Worm (Caenorhabditis elegans) whole organism, young adult: ENCODE data around the gene lipl-6.

ENCODE experiments used
- F39B2.1 ChIP-seq: fragments of 200-800 bp; sonication (Bioruptor generic); IDR thresholded peaks from 2 replicates; pipeline ENCODE4 v1.3.6; 2022; ENCODE audit warnings: missing genetic modification reagents, missing genetic modification characterization, missing compliant biosample characterization
- Y53G8AR.9 ChIP-seq: fragments of 200-800 bp; sonication (Bioruptor generic); conservative IDR thresholded peaks from 2 replicates; pipeline ENCODE4 v1.3.6; 2022; ENCODE audit warnings: missing genetic modification reagents, missing genetic modification characterization, missing compliant biosample characterization
- Y56A3A.18 ChIP-seq: fragments of 200-800 bp; sonication (Bioruptor generic); IDR thresholded peaks from 2 replicates; pipeline ENCODE4 v1.3.6; 2022; ENCODE audit warnings: missing genetic modification reagents, missing genetic modification characterization, missing compliant biosample characterization
- dpl-1 ChIP-seq: fragments of 150-350 bp; optimal IDR thresholded peaks from 2 replicates; lab custom pipeline; 2014; ENCODE audit warnings: missing biosample characterization, missing genetic modification reagents, missing genetic modification characterization
- hmg-1.2 ChIP-seq: fragments of 200-800 bp; sonication (Bioruptor generic); IDR thresholded peaks from 2 replicates; pipeline ENCODE4 v1.3.6; 2022; ENCODE audit warnings: missing genetic modification reagents, missing genetic modification characterization, missing compliant biosample characterization
- lin-54 ChIP-seq: fragments of 200-800 bp; sonication (Bioruptor generic); optimal IDR thresholded peaks from 2 replicates; lab custom pipeline; 2018; ENCODE audit warnings: mild to moderate bottlenecking, missing genetic modification characterization, missing compliant biosample characterization
- snpc-4 ChIP-seq, 5 experiments: fragments of 150-350 bp in 1 of 5; sonication (generic microtip) in 4 of 5; optimal IDR thresholded peaks; 2 replicates each; lab custom pipeline; 2014 to 2018; ENCODE audit warnings: missing genetic modification characterization in 5 of 5, missing biosample characterization in 3 of 5, antibody characterized with exemption in 2 of 5, mild to moderate bottlenecking in 2 of 5, missing compliant biosample characterization in 2 of 5, missing genotype in 2 of 5, moderate library complexity in 2 of 5, missing genetic modification reagents in 1 of 5
- somi-1 ChIP-seq: fragments of 200-800 bp; sonication (Bioruptor generic); optimal IDR thresholded peaks from 2 replicates; lab custom pipeline; 2018; ENCODE audit warnings: mild to moderate bottlenecking, missing genetic modification characterization, missing compliant biosample characterization
- unc-62 ChIP-seq: fragments of 150-350 bp; optimal IDR thresholded peaks from 2 replicates; lab custom pipeline; 2014; ENCODE audit warnings: missing biosample characterization, missing genetic modification reagents, missing genetic modification characterization

- TF ChIP-seq hmg-1.2 (no peak), Y53G8AR.9 (GFP tag; lab: Robert Waterston, UW) (no peak), lin-54 (GFP tag; lab: Kevin White, UChicago) (no peak), somi-1 (GFP tag; lab: Kevin White, UChicago) (no peak), Y56A3A.18 (GFP tag; lab: Robert Waterston, UW) (no peak), dpl-1 (GFP tag; lab: Kevin White, UChicago) (no peak), snpc-4 (GFP tag; optimal IDR thresholded peaks at IDR 0.05; lab: Kevin White, UChicago) (no peak), snpc-4 (tag; optimal IDR thresholded peaks at IDR 0.05; lab: Kevin White, UChicago) (no peak), F39B2.1 (GFP tag; lab: Robert Waterston, UW) (no peak), unc-62 (no peak)
Measured at ce11 chrV:6919251-6919650, 14.9 kb downstream of the lipl-6 start.
